Fruit fly (Drosophila melanogaster): ENCODE data around the gene CG15059.

Gene CG15059

dm6 chrX:18239301-18239700 is 20.0 kb downstream of the CG15059 start (continued):
- peak; percentile 97 for TF ChIP-seq CG18011 (GFP tag; optimal IDR thresholded peaks at IDR 0.05)
- TF ChIP-seq prd (optimal IDR thresholded peaks at IDR 0.05), result no peak
- peak; percentile 48; the same call in 2 of the 3 replicates for TF ChIP-seq prd (GFP tag; IDR thresholded peaks at IDR 0.05)
- TF ChIP-seq NFAT (GFP tag; IDR thresholded peaks at IDR 0.05), result peak; percentile 57
- TF ChIP-seq CG9609 (GFP tag; optimal IDR thresholded peaks at IDR 0.05), result peak; percentile 13
- peak; percentile 5 for TF ChIP-seq Blimp-1 (GFP tag; optimal IDR thresholded peaks at IDR 0.05)
- no peak for TF ChIP-seq Gsc (GFP tag; IDR thresholded peaks at IDR 0.05)
- TF ChIP-seq CG17829 (tag; optimal IDR thresholded peaks at IDR 0.05), result peak; percentile 30
- peak; percentile 21 for TF ChIP-seq Sox102F (GFP tag; optimal IDR thresholded peaks at IDR 0.05)
- TF ChIP-seq CG9932 (GFP tag; IDR thresholded peaks at IDR 0.05), result peak; percentile 51
- peak; percentile 30 for TF ChIP-seq pum (GFP tag; optimal IDR thresholded peaks at IDR 0.05)

- TF ChIP-seq cg (GFP tag; optimal IDR thresholded peaks at IDR 0.05) (no peak), Oli (tag; optimal IDR thresholded peaks at IDR 0.05) (no peak), sens (GFP tag) (peak; percentile 68), Dip2 (GFP tag; IDR thresholded peaks at IDR 0.05) (peak; percentile 60; the same call in 1 of the 2 replicates), CTCF (GFP tag; optimal IDR thresholded peaks at IDR 0.05) (peak; percentile 87), CG15601 (tag; optimal IDR thresholded peaks at IDR 0.05) (peak; percentile 95)
Measured at dm6 chrX:18238449-18238848, 20.9 kb downstream of the CG15059 start.

dm6 chrX:18237886-18238285 is 21.4 kb downstream of the CG15059 start:
- no peak for TF ChIP-seq CG2120 (GFP tag; optimal IDR thresholded peaks at IDR 0.05)
- peak; percentile 36 for TF ChIP-seq CG14710 (tag; optimal IDR thresholded peaks at IDR 0.05)
- no peak for TF ChIP-seq Taf1 (GFP tag; IDR thresholded peaks at IDR 0.05)
- TF ChIP-seq br (optimal IDR thresholded peaks at IDR 0.05), result no peak
- TF ChIP-seq CG4424 (GFP tag; optimal IDR thresholded peaks at IDR 0.05), result no peak
- TF ChIP-seq CG11696 (GFP tag; IDR thresholded peaks at IDR 0.05), result no peak
- peak; percentile 60 for TF ChIP-seq ara (GFP tag; IDR thresholded peaks at IDR 0.05)
- peak; percentile 56 for TF ChIP-seq CG2678 (tag; optimal IDR thresholded peaks at IDR 0.05)
- TF ChIP-seq CG7271 (tag; optimal IDR thresholded peaks at IDR 0.05), result no peak
- no peak for TF ChIP-seq da (GFP tag; optimal IDR thresholded peaks at IDR 0.05)
- TF ChIP-seq gcm (GFP tag; optimal IDR thresholded peaks at IDR 0.05), result no peak
- no peak for TF ChIP-seq mirr (GFP tag; optimal IDR thresholded peaks at IDR 0.05)
- no peak for TF ChIP-seq ro (GFP tag; IDR thresholded peaks at IDR 0.05)
- no peak for TF ChIP-seq CrebB (tag; optimal IDR thresholded peaks at IDR 0.05)
- TF ChIP-seq CG7556 (GFP tag; optimal IDR thresholded peaks at IDR 0.05), result no peak
- TF ChIP-seq Jarid2 (GFP tag; optimal IDR thresholded peaks at IDR 0.05), result no peak
- TF ChIP-seq CG13296 (GFP tag; optimal IDR thresholded peaks at IDR 0.05), result no peak
- TF ChIP-seq CG30020 (tag; optimal IDR thresholded peaks at IDR 0.05), result no peak
- TF ChIP-seq stc (GFP tag; IDR thresholded peaks at IDR 0.05), result no peak
- no peak for TF ChIP-seq abd-A (tag; optimal IDR thresholded peaks at IDR 0.05)
- TF ChIP-seq vfl (GFP tag; optimal IDR thresholded peaks at IDR 0.05), result no peak
- TF ChIP-seq CG15601 (tag; optimal IDR thresholded peaks at IDR 0.05), result no peak
- no peak for TF ChIP-seq Nf-YB (GFP tag; optimal IDR thresholded peaks at IDR 0.05)
- TF ChIP-seq CG6689 (GFP tag; IDR thresholded peaks at IDR 0.05), result no peak
- no peak for TF ChIP-seq her (GFP tag; optimal IDR thresholded peaks at IDR 0.05)
- peak; percentile 69 for TF ChIP-seq Med (GFP tag)
- TF ChIP-seq Dad (GFP tag; optimal IDR thresholded peaks at IDR 0.05), result no peak
- TF ChIP-seq CG8944 (GFP tag; optimal IDR thresholded peaks at IDR 0.05), result no peak
- TF ChIP-seq Hsf (GFP tag; optimal IDR thresholded peaks at IDR 0.05), result no peak
- no peak for TF ChIP-seq CoRest (tag; optimal IDR thresholded peaks at IDR 0.05)
- TF ChIP-seq CG8089 (GFP tag; optimal IDR thresholded peaks at IDR 0.05), result no peak
- no peak for TF ChIP-seq inv (GFP tag; IDR thresholded peaks at IDR 0.05; ENCODE audit: partially characterized antibody)
- no peak for TF ChIP-seq exex (tag; optimal IDR thresholded peaks at IDR 0.05)
- peak; percentile 76 for TF ChIP-seq CG3407 (GFP tag; optimal IDR thresholded peaks at IDR 0.05)
- peak; percentile 28 for TF ChIP-seq dmrt11E (tag; optimal IDR thresholded peaks at IDR 0.05)

Data from whole organism, embryonic.